Worm (Caenorhabditis elegans) whole organism, L4 larva: ENCODE measurements around the gene fbxo-11.2.

Experiments used
- F10B5.3 ChIP-seq: sonication (generic microtip); optimal IDR thresholded peaks from 2 replicates; lab custom pipeline; 2016; ENCODE audit warnings: mild to moderate bottlenecking, missing genetic modification characterization, missing compliant biosample characterization
- F26F4.8 ChIP-seq: fragments of 200-800 bp; sonication (Bioruptor generic); conservative IDR thresholded peaks from 2 replicates; pipeline ENCODE4 v1.3.6; 2022; ENCODE audit warnings: missing genetic modification characterization, missing compliant biosample characterization
- F44E2.7 ChIP-seq: fragments of 200-800 bp; sonication (Bioruptor generic); IDR thresholded peaks from 2 replicates; pipeline ENCODE4 v2.1.2; 2022; ENCODE audit warnings: missing genetic modification characterization, missing compliant biosample characterization
- F49E8.2 ChIP-seq: sonication (generic microtip); optimal IDR thresholded peaks from 2 replicates; lab custom pipeline; 2016; ENCODE audit warnings: missing compliant biosample characterization, mild to moderate bottlenecking, missing genetic modification characterization, borderline replicate concordance
- T20F7.1 ChIP-seq: fragments of 200-800 bp; sonication (Bioruptor generic); optimal IDR thresholded peaks from 2 replicates; lab custom pipeline; 2018; ENCODE audit warnings: mild to moderate bottlenecking, missing genetic modification characterization, missing compliant biosample characterization
- Y105C5A.15 ChIP-seq: fragments of 200-800 bp; sonication (Bioruptor generic); IDR thresholded peaks from 2 replicates; pipeline ENCODE4 v1.3.6; 2022; ENCODE audit warnings: missing genetic modification characterization, missing compliant biosample characterization
- Y48G9A.11 ChIP-seq: fragments of 200-800 bp; sonication (Bioruptor generic); IDR thresholded peaks from 2 replicates; pipeline ENCODE4 v1.3.6; 2022; ENCODE audit warnings: missing genetic modification reagents, missing genetic modification characterization, missing compliant biosample characterization
- Y5F2A.4 ChIP-seq: fragments of 200-800 bp; sonication (Bioruptor generic); optimal IDR thresholded peaks from 2 replicates; lab custom pipeline; 2018; ENCODE audit warnings: mild to moderate bottlenecking, missing genetic modification characterization, missing compliant biosample characterization
- aly-2 ChIP-seq: sonication (generic microtip); optimal IDR thresholded peaks from 2 replicates; lab custom pipeline; 2018; ENCODE audit warnings: missing biosample characterization, missing genetic modification characterization
- arid-1 ChIP-seq: fragments of 200-800 bp; sonication (Bioruptor generic); conservative IDR thresholded peaks from 2 replicates; pipeline ENCODE4 v1.3.6; 2022; ENCODE audit warnings: missing genetic modification reagents, missing genetic modification characterization, missing compliant biosample characterization
- ctbp-1 ChIP-seq: fragments of 200-800 bp; sonication (Bioruptor generic); IDR thresholded peaks from 2 replicates; pipeline ENCODE4 v1.3.6; 2022; ENCODE audit warnings: missing genetic modification reagents, missing genetic modification characterization, missing compliant biosample characterization
- daf-12 ChIP-seq: fragments of 150-350 bp; optimal IDR thresholded peaks from 2 replicates; lab custom pipeline; 2014; ENCODE audit warnings: missing biosample characterization, missing genetic modification reagents, missing genetic modification characterization
- daf-16 ChIP-seq, 3 experiments: sonication (generic microtip); optimal IDR thresholded peaks; 2 replicates each; lab custom pipeline; 2016 to 2017; ENCODE audit warnings: missing genetic modification characterization in 3 of 3, missing genetic modification reagents in 3 of 3, mild to moderate bottlenecking in 2 of 3, missing compliant biosample characterization in 2 of 3, missing biosample characterization in 1 of 3, moderate library complexity in 1 of 3
- daf-19 ChIP-seq: fragments of 200-800 bp; sonication (Bioruptor generic); conservative IDR thresholded peaks from 2 replicates; pipeline ENCODE4 v1.3.6; 2022; ENCODE audit warnings: missing genetic modification characterization, missing compliant biosample characterization
- dmd-6 ChIP-seq: fragments of 200-800 bp; sonication (Bioruptor generic); IDR thresholded peaks from 2 replicates; pipeline ENCODE4 v1.3.6; 2022; ENCODE audit warnings: missing genetic modification reagents, missing genetic modification characterization, missing compliant biosample characterization
- dmd-8 ChIP-seq: fragments of 200-800 bp; sonication (Bioruptor generic); IDR thresholded peaks from 2 replicates; pipeline ENCODE4 v1.3.6; 2022; ENCODE audit warnings: missing genetic modification characterization, missing compliant biosample characterization
- dpl-1 ChIP-seq: fragments of 150-350 bp; optimal IDR thresholded peaks from 2 replicates; lab custom pipeline; 2014; ENCODE audit warnings: missing biosample characterization, missing genetic modification reagents, missing genetic modification characterization
- duxl-1 ChIP-seq: sonication (generic microtip); optimal IDR thresholded peaks from 2 replicates; lab custom pipeline; 2016; ENCODE audit warnings: mild to moderate bottlenecking, missing genetic modification characterization, moderate library complexity, missing compliant biosample characterization; ENCODE audit not compliant: poor library complexity
- dve-1 ChIP-seq: sonication (generic microtip); optimal IDR thresholded peaks from 2 replicates; lab custom pipeline; 2017; ENCODE audit warnings: antibody characterized with exemption, mild to moderate bottlenecking, missing genetic modification characterization, missing compliant biosample characterization; ENCODE audit not compliant: insufficient read depth
- egl-27 ChIP-seq: sonication (generic microtip); optimal IDR thresholded peaks from 3 replicates; lab custom pipeline; 2017; ENCODE audit warnings: missing biosample characterization, missing genetic modification reagents, missing genetic modification characterization
- gei-8 ChIP-seq: fragments of 200-800 bp; sonication (Bioruptor generic); optimal IDR thresholded peaks from 2 replicates; lab custom pipeline; 2018; ENCODE audit warnings: mild to moderate bottlenecking, missing genetic modification characterization, missing compliant biosample characterization
- hif-1 ChIP-seq, 2 experiments: sonication (generic microtip); optimal IDR thresholded peaks; 2 replicates each; lab custom pipeline; 2016 to 2017; ENCODE audit warnings: missing compliant biosample characterization in 2 of 2, missing genetic modification characterization in 2 of 2, missing genetic modification reagents in 2 of 2, missing genotype in 2 of 2, mild to moderate bottlenecking in 1 of 2
- hlh-11 ChIP-seq: fragments of 200-800 bp; sonication (Bioruptor generic); optimal IDR thresholded peaks from 2 replicates; lab custom pipeline; 2018; ENCODE audit warnings: mild to moderate bottlenecking, missing genetic modification characterization, missing compliant biosample characterization
- hlh-30 ChIP-seq: sonication (generic microtip); optimal IDR thresholded peaks from 2 replicates; lab custom pipeline; 2017; ENCODE audit warnings: antibody characterized with exemption, mild to moderate bottlenecking, missing genetic modification characterization, missing compliant biosample characterization; ENCODE audit not compliant: insufficient read depth
- hmg-1.1 ChIP-seq: fragments of 200-800 bp; sonication (Bioruptor generic); IDR thresholded peaks from 2 replicates; pipeline ENCODE4 v1.3.6; 2022; ENCODE audit warnings: missing genetic modification reagents, missing genetic modification characterization, missing compliant biosample characterization
- lin-1 ChIP-seq: fragments of 200-800 bp; sonication (Bioruptor generic); IDR thresholded peaks from 2 replicates; pipeline ENCODE4 v1.3.6; 2022; ENCODE audit warnings: missing genetic modification reagents, missing genetic modification characterization, missing compliant biosample characterization
- lin-38 ChIP-seq: fragments of 200-800 bp; sonication (Bioruptor generic); IDR thresholded peaks from 2 replicates; pipeline ENCODE4 v1.3.6; 2022; ENCODE audit warnings: missing genetic modification reagents, missing genetic modification characterization, missing compliant biosample characterization
- lir-3 ChIP-seq: sonication (generic microtip); optimal IDR thresholded peaks from 2 replicates; lab custom pipeline; 2016; ENCODE audit warnings: mild to moderate bottlenecking, missing genetic modification characterization, missing compliant biosample characterization
- lsy-2 ChIP-seq, 2 experiments: fragments of 150-350 bp in 1 of 2; sonication (generic microtip) in 1 of 2; optimal IDR thresholded peaks; 2 replicates each; lab custom pipeline; 2014 to 2017; ENCODE audit warnings: missing biosample characterization in 2 of 2, missing genetic modification characterization in 2 of 2
- madf-9 ChIP-seq: fragments of 200-800 bp; sonication (Bioruptor generic); conservative IDR thresholded peaks from 2 replicates; pipeline ENCODE4 v1.3.6; 2022; ENCODE audit warnings: missing genetic modification reagents, missing genetic modification characterization, missing compliant biosample characterization
- mdl-1 ChIP-seq, 2 experiments: fragments of 150-350 bp in 1 of 2; sonication (generic microtip) in 1 of 2; optimal IDR thresholded peaks; 2 replicates each; lab custom pipeline; 2014 to 2017; ENCODE audit warnings: missing biosample characterization in 2 of 2, missing genetic modification characterization in 2 of 2
- mdt-29 ChIP-seq: fragments of 200-800 bp; sonication (Bioruptor generic); IDR thresholded peaks from 2 replicates; pipeline ENCODE4 v1.3.6; 2022; ENCODE audit warnings: missing genetic modification reagents, missing genetic modification characterization, missing compliant biosample characterization
- mxl-2 ChIP-seq: fragments of 200-800 bp; sonication (Bioruptor generic); conservative IDR thresholded peaks from 2 replicates; pipeline ENCODE4 v1.3.6; 2022; ENCODE audit warnings: missing genetic modification reagents, missing genetic modification characterization, missing compliant biosample characterization
- nhr-10 ChIP-seq: fragments of 150-350 bp; optimal IDR thresholded peaks from 2 replicates; lab custom pipeline; 2014; ENCODE audit warnings: missing biosample characterization, missing genetic modification characterization
- nhr-102 ChIP-seq: sonication (generic microtip); optimal IDR thresholded peaks from 2 replicates; lab custom pipeline; 2016; ENCODE audit warnings: mild to moderate bottlenecking, missing genetic modification characterization, moderate library complexity, missing compliant biosample characterization
- nhr-11 ChIP-seq: fragments of 150-350 bp; optimal IDR thresholded peaks from 2 replicates; lab custom pipeline; 2014; ENCODE audit warnings: missing biosample characterization, missing genetic modification characterization
- nhr-28 ChIP-seq: fragments of 150-350 bp; optimal IDR thresholded peaks from 2 replicates; lab custom pipeline; 2014; ENCODE audit warnings: missing biosample characterization, missing genetic modification characterization
- nhr-77 ChIP-seq: fragments of 150-350 bp; optimal IDR thresholded peaks from 2 replicates; lab custom pipeline; 2014; ENCODE audit warnings: missing biosample characterization, missing genetic modification characterization
- php-3 ChIP-seq: fragments of 200-800 bp; sonication (Bioruptor generic); IDR thresholded peaks from 2 replicates; pipeline ENCODE4 v1.3.6; 2022; ENCODE audit warnings: missing genetic modification reagents, missing genetic modification characterization, missing compliant biosample characterization
- saeg-2 ChIP-seq: fragments of 200-800 bp; sonication (Bioruptor generic); IDR thresholded peaks from 2 replicates; pipeline ENCODE4 v1.3.6; 2022; ENCODE audit warnings: missing genetic modification reagents, missing genetic modification characterization, missing compliant biosample characterization
- snpc-1.2 ChIP-seq: fragments of 200-800 bp; sonication (Bioruptor generic); IDR thresholded peaks from 2 replicates; pipeline ENCODE4 v1.3.6; 2022; ENCODE audit warnings: missing genetic modification reagents, missing genetic modification characterization, missing compliant biosample characterization
- snpc-4 ChIP-seq: fragments of 150-350 bp; optimal IDR thresholded peaks from 2 replicates; lab custom pipeline; 2014; ENCODE audit warnings: missing biosample characterization, missing genetic modification characterization
- tra-1 ChIP-seq: fragments of 200-800 bp; sonication (Bioruptor generic); IDR thresholded peaks from 2 replicates; pipeline ENCODE4 v1.3.6; 2022; ENCODE audit warnings: missing genetic modification reagents, missing genetic modification characterization, missing compliant biosample characterization
- unc-39 ChIP-seq: sonication (generic microtip); optimal IDR thresholded peaks from 2 replicates; lab custom pipeline; 2017; ENCODE audit warnings: missing biosample characterization, missing genetic modification characterization
- vab-7 ChIP-seq: fragments of 200-800 bp; sonication (Bioruptor generic); IDR thresholded peaks from 2 replicates; pipeline ENCODE4 v1.3.6; 2022; ENCODE audit warnings: missing genetic modification reagents, missing genetic modification characterization, missing compliant biosample characterization
- zag-1 ChIP-seq: fragments of 150-350 bp; optimal IDR thresholded peaks from 2 replicates; lab custom pipeline; 2014; ENCODE audit warnings: missing biosample characterization, missing genetic modification characterization
- zfp-2 ChIP-seq: sonication (generic microtip); optimal IDR thresholded peaks from 2 replicates; lab custom pipeline; 2016; ENCODE audit warnings: mild to moderate bottlenecking, missing genetic modification characterization, missing compliant biosample characterization
- zip-11 ChIP-seq: fragments of 200-800 bp; sonication (Bioruptor generic); IDR thresholded peaks from 2 replicates; pipeline ENCODE4 v1.3.6; 2022; ENCODE audit warnings: missing genetic modification characterization, missing compliant biosample characterization
- zip-2 ChIP-seq: fragments of 150-350 bp; optimal IDR thresholded peaks from 2 replicates; lab custom pipeline; 2014; ENCODE audit warnings: missing biosample characterization, missing genetic modification characterization

Gene fbxo-11.2

DNA sequence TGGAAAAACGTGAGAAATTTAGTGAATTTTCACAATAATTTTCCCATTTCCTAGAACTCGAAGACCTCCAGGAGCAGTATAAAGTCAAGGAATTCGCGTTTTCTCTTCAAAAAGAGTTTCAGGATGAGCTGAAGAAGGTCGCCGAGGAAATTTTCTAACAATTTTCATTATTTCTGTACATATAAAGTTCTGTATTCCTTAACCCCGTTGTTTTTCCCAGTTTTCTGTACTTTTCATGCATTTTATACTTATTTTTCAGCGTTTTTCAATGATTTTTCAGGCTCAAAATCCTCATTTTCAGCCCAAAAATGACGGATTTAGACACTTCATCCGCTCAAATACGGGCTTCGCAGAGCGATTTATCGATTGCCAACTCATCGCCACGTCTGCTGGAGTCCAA, 28.1 kb upstream of the fbxo-11.2 start, which contains the start of gene par-2:
Gene par-2, plus strand, starts transcription at position 301 of the 400 bp plus-strand sequence.
- TF ChIP-seq hif-1 (tag; optimal IDR thresholded peaks at IDR 0.05; lab: Kevin White, UChicago) (no peak), tra-1 (no peak), daf-12 (tag; lab: Kevin White, UChicago) (no peak), mxl-2 (GFP tag; lab: Robert Waterston, UW) (no peak), aly-2 (tag; lab: Kevin White, UChicago) (no peak), egl-27 (tag; lab: Kevin White, UChicago) (no peak), dve-1 (no peak), daf-19 (no peak), snpc-4 (tag; lab: Kevin White, UChicago) (no peak), dmd-6 (GFP tag; lab: Robert Waterston, UW) (no peak), lsy-2 (tag; optimal IDR thresholded peaks at IDR 0.05; lab: Kevin White, UChicago) (no peak)

- TF ChIP-seq hlh-30 (tag; lab: Kevin White, UChicago) (peak; percentile 100), zip-2 (tag; lab: Kevin White, UChicago) (peak; percentile 49), F10B5.3 (peak; percentile 13), vab-7 (peak; percentile 19; the same call in 1 of the 2 replicates), lin-1 (peak; percentile 39; the same call in 1 of the 2 replicates), T20F7.1 (GFP tag; lab: Kevin White, UChicago) (no peak), F44E2.7 (no peak), aly-2 (tag; lab: Kevin White, UChicago) (no peak), zag-1 (tag; lab: Kevin White, UChicago) (no peak), madf-9 (no peak), snpc-1.2 (GFP tag; lab: Robert Waterston, UW) (0 out of 2 replicates have a peak, but pooled peaks have one; percentile 20), zip-11 (GFP tag; lab: Robert Waterston, UW) (no peak), Y5F2A.4 (GFP tag; lab: Kevin White, UChicago) (no peak), dpl-1 (GFP tag; lab: Kevin White, UChicago) (peak; percentile 99), mdl-1 (tag; optimal IDR thresholded peaks at IDR 0.05; lab: Kevin White, UChicago) (peak; percentile 56 to 96), duxl-1 (tag; lab: Kevin White, UChicago) (peak; percentile 73), nhr-11 (tag; lab: Kevin White, UChicago) (peak; percentile 92), php-3 (GFP tag; lab: Robert Waterston, UW) (no peak), nhr-77 (tag; lab: Kevin White, UChicago) (peak; percentile 97), gei-8 (GFP tag; lab: Kevin White, UChicago) (no peak), dmd-8 (GFP tag; lab: Robert Waterston, UW) (no peak), hlh-11 (tag; lab: Kevin White, UChicago) (peak; percentile 91), mdt-29 (GFP tag; lab: Robert Waterston, UW) (peak; percentile 70; the same call in 1 of the 2 replicates), nhr-102 (tag; lab: Kevin White, UChicago) (peak; percentile 82), daf-16 (GFP tag; optimal IDR thresholded peaks at IDR 0.05; lab: Kevin White, UChicago) (peak; percentile 25 to 76), daf-16 (tag; optimal IDR thresholded peaks at IDR 0.05; lab: Kevin White, UChicago) (peak; percentile 77), ctbp-1 (GFP tag; lab: Robert Waterston, UW) (peak; percentile 77), tra-1 (no peak; the same call in 1 of the 2 replicates), Y105C5A.15 (GFP tag; lab: Robert Waterston, UW) (no peak), zfp-2 (tag; lab: Kevin White, UChicago) (peak; percentile 88), Y48G9A.11 (GFP tag; lab: Robert Waterston, UW) (peak; percentile 51; the same call in 1 of the 2 replicates), arid-1 (GFP tag; lab: Robert Waterston, UW) (peak; percentile 75), unc-39 (no peak), F26F4.8 (GFP tag; lab: Robert Waterston, UW) (no peak), hmg-1.1 (peak; percentile 83), F49E8.2 (peak; percentile 79), lin-38 (peak; percentile 99), saeg-2 (no peak), nhr-10 (tag; lab: Kevin White, UChicago) (peak; percentile 6), lir-3 (tag; lab: Kevin White, UChicago) (no peak), nhr-28 (tag; lab: Kevin White, UChicago) (peak; percentile 88)
These were observed 27.5 kb upstream of the fbxo-11.2 start, which contains the start of the genes rab-18 and kbp-4 for ce11 chrIII:1080536-1080935. Gene rab-18 (minus strand): TSS chrIII:1080775. Gene kbp-4 (plus strand): TSS chrIII:1080901.
